Worm (Caenorhabditis elegans): ENCODE measurements around the gene Y73C8C.4.

The Y73C8C.4 gene

DNA sequence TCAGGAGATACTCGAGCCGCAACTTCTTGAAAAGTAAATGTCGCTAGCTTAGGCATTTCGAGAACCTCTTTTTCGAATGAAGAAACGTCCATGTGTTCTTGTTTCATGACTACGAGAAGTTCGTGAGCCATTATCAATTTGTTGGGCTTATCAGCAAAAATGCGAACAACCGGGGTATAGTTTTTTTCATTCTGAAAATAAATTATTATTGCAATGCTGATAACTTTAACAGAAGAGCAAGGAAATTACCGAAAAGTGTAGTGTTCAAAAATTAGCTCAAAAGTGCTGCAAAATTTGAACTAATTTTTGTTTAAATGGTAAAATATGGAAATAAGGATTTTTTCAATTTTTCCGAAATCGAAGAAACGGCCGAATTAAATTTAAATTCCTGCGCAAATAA, 10.2 kb upstream of the Y73C8C.4 start:
- TF ChIP-seq nhr-2 (tag; optimal IDR thresholded peaks at IDR 0.05) (no peak), unc-120 (tag; optimal IDR thresholded peaks at IDR 0.05; ENCODE audit: poor library complexity, severe bottlenecking) (no peak), elt-1 (tag; optimal IDR thresholded peaks at IDR 0.05; ENCODE audit: borderline replicate concordance, insufficient read depth) (no peak), ceh-39 (tag; optimal IDR thresholded peaks at IDR 0.05) (no peak), nhr-237 (tag; optimal IDR thresholded peaks at IDR 0.05) (no peak), ceh-43 (GFP tag; optimal IDR thresholded peaks at IDR 0.05) (no peak), zip-8 (tag; optimal IDR thresholded peaks at IDR 0.05) (no peak), nhr-28 (tag; optimal IDR thresholded peaks at IDR 0.05) (no peak), sptf-1 (tag; optimal IDR thresholded peaks at IDR 0.05) (no peak), mab-5 (tag; optimal IDR thresholded peaks at IDR 0.05) (no peak), pha-4 (tag; optimal IDR thresholded peaks at IDR 0.05) (no peak), snpc-4 (tag; optimal IDR thresholded peaks at IDR 0.05) (no peak), drap-1 (GFP tag; optimal IDR thresholded peaks at IDR 0.05) (no peak), hlh-1 (tag; optimal IDR thresholded peaks at IDR 0.05) (no peak), bed-3 (GFP tag; optimal IDR thresholded peaks at IDR 0.05) (no peak), tbx-8 (GFP tag; optimal IDR thresholded peaks at IDR 0.05) (no peak), nhr-76 (tag; optimal IDR thresholded peaks at IDR 0.05) (no peak), unc-62 (GFP tag; optimal IDR thresholded peaks at IDR 0.05) (no peak), unc-39 (tag; optimal IDR thresholded peaks at IDR 0.05) (no peak)

DNA sequence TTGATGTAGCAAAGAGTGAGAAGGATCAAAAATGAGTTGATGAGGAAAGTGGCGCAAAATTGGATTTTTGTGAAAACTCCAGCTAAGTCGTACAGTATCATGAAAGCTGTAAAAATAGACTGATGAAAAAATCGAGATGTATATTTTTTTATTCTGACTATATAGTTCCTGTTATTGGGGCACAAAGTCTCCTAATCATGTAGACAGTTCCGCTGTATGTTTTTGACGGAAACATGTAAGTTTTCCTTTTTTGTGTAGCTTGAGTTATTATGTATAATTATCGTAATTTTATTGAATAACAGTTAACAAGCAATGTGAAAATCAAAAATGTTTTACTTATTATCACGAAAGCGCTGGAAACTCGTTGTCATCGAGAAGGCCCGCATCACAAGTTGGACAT, 5.5 kb upstream of the Y73C8C.4 start, which contains the start of gene str-68:
Gene str-68, minus strand, starts transcription at position 101 of the 400 bp plus-strand sequence.
- TF ChIP-seq blmp-1 (tag; optimal IDR thresholded peaks at IDR 0.05) (no peak), M03D4.4 (tag; optimal IDR thresholded peaks at IDR 0.05) (no peak), ceh-43 (GFP tag; optimal IDR thresholded peaks at IDR 0.05) (no peak), unc-39 (tag; optimal IDR thresholded peaks at IDR 0.05) (no peak), ztf-11 (tag; optimal IDR thresholded peaks at IDR 0.05) (no peak), nhr-76 (tag; optimal IDR thresholded peaks at IDR 0.05) (no peak), elt-3 (tag; optimal IDR thresholded peaks at IDR 0.05) (no peak), ces-1 (GFP tag; optimal IDR thresholded peaks at IDR 0.05) (no peak)

DNA sequence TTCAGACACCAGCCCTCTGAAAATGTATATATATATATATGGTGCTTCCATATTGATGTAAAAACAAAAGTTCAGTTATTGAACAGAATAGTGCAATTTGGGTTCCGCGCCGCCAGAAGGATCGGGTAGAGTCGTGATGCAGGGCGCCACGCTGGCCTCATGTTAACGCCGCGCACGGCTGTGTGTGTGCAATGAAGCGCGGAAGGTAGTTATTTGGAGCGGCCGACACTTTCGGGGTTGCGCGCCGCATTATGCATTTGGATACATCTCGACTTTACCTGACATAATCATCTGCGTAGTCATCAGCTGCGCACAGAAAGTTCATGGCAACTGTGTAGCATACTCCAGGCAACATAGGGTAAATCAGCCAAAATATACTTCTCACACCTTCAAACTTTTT, 4.8 kb upstream of the Y73C8C.4 start:
- TF ChIP-seq lin-32 (GFP tag; optimal IDR thresholded peaks at IDR 0.05) (no peak), sptf-1 (tag; optimal IDR thresholded peaks at IDR 0.05) (no peak), hlh-1 (tag; optimal IDR thresholded peaks at IDR 0.05) (no peak), nhr-237 (tag; optimal IDR thresholded peaks at IDR 0.05) (no peak), ces-1 (GFP tag; optimal IDR thresholded peaks at IDR 0.05) (no peak), blmp-1 (tag; optimal IDR thresholded peaks at IDR 0.05) (no peak), nhr-28 (tag; optimal IDR thresholded peaks at IDR 0.05) (no peak), bed-3 (GFP tag; optimal IDR thresholded peaks at IDR 0.05) (no peak), ztf-11 (tag; optimal IDR thresholded peaks at IDR 0.05) (no peak), snpc-4 (tag; optimal IDR thresholded peaks at IDR 0.05) (no peak), pha-4 (tag; optimal IDR thresholded peaks at IDR 0.05) (no peak), mab-5 (tag; optimal IDR thresholded peaks at IDR 0.05) (no peak)

ce11 chrV:3105810-3106209, 3.9 kb upstream of the Y73C8C.4 start, which contains the start of gene str-69:
Gene str-69 (minus strand): TSS chrV:3105910.
- TF ChIP-seq mab-5 (tag; optimal IDR thresholded peaks at IDR 0.05) (no peak), unc-39 (tag; optimal IDR thresholded peaks at IDR 0.05) (no peak), nhr-12 (tag; optimal IDR thresholded peaks at IDR 0.05) (no peak), ham-2 (GFP tag; optimal IDR thresholded peaks at IDR 0.05) (no peak), elt-1 (tag; optimal IDR thresholded peaks at IDR 0.05; ENCODE audit: borderline replicate concordance, insufficient read depth) (no peak), snpc-4 (tag; optimal IDR thresholded peaks at IDR 0.05) (no peak), M03D4.4 (tag; optimal IDR thresholded peaks at IDR 0.05) (no peak), unc-62 (GFP tag; optimal IDR thresholded peaks at IDR 0.05) (no peak), nhr-2 (tag; optimal IDR thresholded peaks at IDR 0.05) (no peak), elt-3 (tag; optimal IDR thresholded peaks at IDR 0.05) (no peak), lin-13 (tag; optimal IDR thresholded peaks at IDR 0.05) (no peak), lsy-2 (tag; optimal IDR thresholded peaks at IDR 0.05) (no peak), ceh-83 (GFP tag; optimal IDR thresholded peaks at IDR 0.05) (no peak), sptf-1 (tag; optimal IDR thresholded peaks at IDR 0.05) (no peak), unc-120 (tag; optimal IDR thresholded peaks at IDR 0.05; ENCODE audit: poor library complexity, severe bottlenecking) (no peak), pha-4 (tag; optimal IDR thresholded peaks at IDR 0.05) (no peak), flh-1 (GFP tag; optimal IDR thresholded peaks at IDR 0.05) (no peak), blmp-1 (tag; optimal IDR thresholded peaks at IDR 0.05) (no peak)

- no peak for TF ChIP-seq mab-5 (tag; optimal IDR thresholded peaks at IDR 0.05)
- TF ChIP-seq mep-1 (tag; optimal IDR thresholded peaks at IDR 0.05), result no peak
- TF ChIP-seq nhr-76 (tag; optimal IDR thresholded peaks at IDR 0.05), result no peak
- no peak for TF ChIP-seq nhr-237 (tag; optimal IDR thresholded peaks at IDR 0.05)
- TF ChIP-seq sptf-1 (tag; optimal IDR thresholded peaks at IDR 0.05), result no peak
- TF ChIP-seq bed-3 (GFP tag; optimal IDR thresholded peaks at IDR 0.05), result no peak
- no peak for TF ChIP-seq sem-2 (GFP tag; optimal IDR thresholded peaks at IDR 0.05)
- no peak for TF ChIP-seq ztf-11 (tag; optimal IDR thresholded peaks at IDR 0.05)
- no peak for TF ChIP-seq snpc-4 (tag; optimal IDR thresholded peaks at IDR 0.05)
- TF ChIP-seq M03D4.4 (tag; optimal IDR thresholded peaks at IDR 0.05), result no peak
- no peak for TF ChIP-seq blmp-1 (tag; optimal IDR thresholded peaks at IDR 0.05)
- no peak for TF ChIP-seq elt-3 (tag; optimal IDR thresholded peaks at IDR 0.05)
- TF ChIP-seq pha-4 (tag; optimal IDR thresholded peaks at IDR 0.05), result no peak
- no peak for TF ChIP-seq ceh-39 (tag; optimal IDR thresholded peaks at IDR 0.05)
- TF ChIP-seq lin-32 (GFP tag; optimal IDR thresholded peaks at IDR 0.05), result no peak
- no peak for TF ChIP-seq nhr-28 (tag; optimal IDR thresholded peaks at IDR 0.05)
- TF ChIP-seq lsy-2 (tag; optimal IDR thresholded peaks at IDR 0.05), result no peak
- TF ChIP-seq drap-1 (GFP tag; optimal IDR thresholded peaks at IDR 0.05), result no peak
- no peak for TF ChIP-seq lin-13 (tag; optimal IDR thresholded peaks at IDR 0.05)
Measured at ce11 chrV:3104134-3104533, 2.2 kb upstream of the Y73C8C.4 start, which contains the start of gene str-66. Gene str-66 (minus strand): TSS chrV:3104234.
